Fruit fly (Drosophila melanogaster): ENCODE results near the gene mtd.

The mtd gene

DNA sequence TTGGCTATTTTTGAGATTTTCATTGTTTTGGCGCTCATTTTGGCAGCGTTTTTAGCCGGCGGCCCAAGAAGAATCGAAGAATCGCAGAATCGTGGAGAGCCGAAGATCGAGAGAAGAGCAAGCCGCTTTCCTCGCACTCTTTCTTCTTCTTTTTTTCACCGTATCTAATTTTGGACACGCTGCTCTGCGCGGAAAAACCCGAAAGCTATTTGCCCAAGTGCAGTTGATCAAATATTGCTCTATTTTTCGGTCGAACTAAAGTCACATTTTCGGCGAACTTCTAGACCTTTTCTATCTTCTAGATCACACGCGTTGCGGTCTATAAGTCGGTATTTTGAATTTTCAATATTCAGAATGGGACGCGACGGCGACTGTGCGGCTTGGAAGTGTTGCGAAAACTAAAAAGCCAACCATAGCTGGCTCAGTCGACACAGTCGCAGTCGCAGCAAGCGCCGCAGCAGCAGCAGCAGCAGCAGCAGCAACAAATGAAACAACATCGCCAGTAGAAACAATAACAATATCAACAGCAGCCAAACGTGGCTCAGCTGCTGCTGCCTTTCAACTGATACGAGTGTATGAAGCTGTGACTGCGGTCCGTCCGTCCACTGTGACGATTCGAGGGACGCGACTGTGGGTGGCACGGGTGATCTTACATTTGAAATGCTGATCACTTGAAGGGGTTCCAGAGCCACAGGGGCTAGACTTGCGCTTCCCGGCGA lies 63.2 kb downstream of the mtd start (continued):
- peak; percentile 34; the same call in 1 of the 2 replicates for TF ChIP-seq al (GFP tag; IDR thresholded peaks at IDR 0.05)
- no peak for TF ChIP-seq prd (optimal IDR thresholded peaks at IDR 0.05)
- TF ChIP-seq prd (GFP tag; IDR thresholded peaks at IDR 0.05): 0 out of 3 replicates have a peak, but pooled peaks have one; percentile 4
- TF ChIP-seq amos (GFP tag; IDR thresholded peaks at IDR 0.05; ENCODE audit: partially characterized antibody): peak; percentile 20; the same call in 1 of the 2 replicates
- 0 out of 3 replicates have a peak, but pooled peaks have one; percentile 37 for TF ChIP-seq dysf (GFP tag; IDR thresholded peaks at IDR 0.05)
- no peak for TF ChIP-seq sr (GFP tag; IDR thresholded peaks at IDR 0.05)
- TF ChIP-seq Lim3 (GFP tag; IDR thresholded peaks at IDR 0.05): no peak
- peak; percentile 68 for TF ChIP-seq ATbp (GFP tag; optimal IDR thresholded peaks at IDR 0.05)
- peak; percentile 84; the same call in 2 of the 4 replicates for TF ChIP-seq chinmo (GFP tag; IDR thresholded peaks at IDR 0.05; ENCODE audit: partially characterized antibody)
- TF ChIP-seq CG8290 (GFP tag; optimal IDR thresholded peaks at IDR 0.05): no peak
- peak in 1 of 2 experiments; percentile 12 for TF ChIP-seq CG8290 (tag; optimal IDR thresholded peaks at IDR 0.05)
- no peak for TF ChIP-seq ssp (GFP tag; IDR thresholded peaks at IDR 0.05)
- TF ChIP-seq Nf-YA (GFP tag; IDR thresholded peaks at IDR 0.05): 0 out of 2 replicates have a peak, but pooled peaks have one; percentile 7
- TF ChIP-seq CG3726 (GFP tag; IDR thresholded peaks at IDR 0.05): peak; percentile 41; the same call in 1 of the 3 replicates
- TF ChIP-seq NfI (GFP tag; optimal IDR thresholded peaks at IDR 0.05): no peak
- TF ChIP-seq tna (GFP tag; IDR thresholded peaks at IDR 0.05; ENCODE audit: partially characterized antibody): no peak
- TF ChIP-seq sc (optimal IDR thresholded peaks at IDR 0.05): no peak
- TF ChIP-seq sc (GFP tag; optimal IDR thresholded peaks at IDR 0.05): no peak
- peak; percentile 52 for TF ChIP-seq sens (GFP tag)
- TF ChIP-seq caup (GFP tag; optimal IDR thresholded peaks at IDR 0.05; ENCODE audit: severe bottlenecking): peak; percentile 22
- no peak for TF ChIP-seq eve (GFP tag; optimal IDR thresholded peaks at IDR 0.05)
- TF ChIP-seq CG17385 (GFP tag; optimal IDR thresholded peaks at IDR 0.05): peak; percentile 53
- peak; percentile 39; the same call in 1 of the 2 replicates for TF ChIP-seq CG17328 (GFP tag; IDR thresholded peaks at IDR 0.05)
- peak; percentile 2 for TF ChIP-seq Side (GFP tag; optimal IDR thresholded peaks at IDR 0.05)
- 0 out of 2 replicates have a peak, but pooled peaks have one; percentile 18 for TF ChIP-seq sob (GFP tag; IDR thresholded peaks at IDR 0.05)
- TF ChIP-seq CG17612 (GFP tag; IDR thresholded peaks at IDR 0.05): no peak
- TF ChIP-seq CG10543 (GFP tag; optimal IDR thresholded peaks at IDR 0.05): peak; percentile 55
- peak; percentile 0 for TF ChIP-seq CG12071 (GFP tag; optimal IDR thresholded peaks at IDR 0.05)
- TF ChIP-seq pan (optimal IDR thresholded peaks at IDR 0.05): no peak
- TF ChIP-seq pan (GFP tag; optimal IDR thresholded peaks at IDR 0.05 in 1 of 2, IDR thresholded peaks at IDR 0.05 in 1 of 2): peak in 1 of 2 experiments; percentile 40
- no peak for TF ChIP-seq CG10321 (GFP tag; IDR thresholded peaks at IDR 0.05)
- TF ChIP-seq Adf1 (GFP tag; IDR thresholded peaks at IDR 0.05): peak; percentile 96
- no peak for TF ChIP-seq z (GFP tag; IDR thresholded peaks at IDR 0.05)
- peak; percentile 2 for TF ChIP-seq CG6813 (GFP tag; optimal IDR thresholded peaks at IDR 0.05)
- TF ChIP-seq ERR (GFP tag; optimal IDR thresholded peaks at IDR 0.05): no peak
- TF ChIP-seq CG2678 (tag; optimal IDR thresholded peaks at IDR 0.05): no peak
- no peak for TF ChIP-seq CG18011 (GFP tag; optimal IDR thresholded peaks at IDR 0.05)
- TF ChIP-seq zfh1 (GFP tag; IDR thresholded peaks at IDR 0.05): peak; percentile 23; the same call in 1 of the 3 replicates
- no peak for TF ChIP-seq Deaf1 (tag; optimal IDR thresholded peaks at IDR 0.05)
- TF ChIP-seq vvl (GFP tag; IDR thresholded peaks at IDR 0.05): peak; percentile 18; the same call in 1 of the 2 replicates
- TF ChIP-seq Lhr (GFP tag; optimal IDR thresholded peaks at IDR 0.05): no peak
- TF ChIP-seq Doc2 (GFP tag; IDR thresholded peaks at IDR 0.05): no peak
- TF ChIP-seq trh (GFP tag; optimal IDR thresholded peaks at IDR 0.05): no peak
- peak; percentile 77 for TF ChIP-seq CG8089 (GFP tag; optimal IDR thresholded peaks at IDR 0.05)
- TF ChIP-seq CG32532 (GFP tag; IDR thresholded peaks at IDR 0.05): peak; percentile 36; the same call in 1 of the 2 replicates
- TF ChIP-seq Nf-YC (tag; optimal IDR thresholded peaks at IDR 0.05): peak; percentile 16
- TF ChIP-seq CG18599 (GFP tag; optimal IDR thresholded peaks at IDR 0.05): peak; percentile 27
- peak; percentile 23; the same call in 1 of the 2 replicates for TF ChIP-seq Awh (GFP tag; IDR thresholded peaks at IDR 0.05)
- TF ChIP-seq sug (tag; optimal IDR thresholded peaks at IDR 0.05): peak; percentile 42
- peak; percentile 35 for TF ChIP-seq lab (GFP tag; optimal IDR thresholded peaks at IDR 0.05)

Data from whole organism, embryonic.